Worm (Caenorhabditis elegans) whole organism, mixed stage, embryonic: Measurements from ENCODE around the gene twk-44.

Experiments
- cnd-1 ChIP-seq: fragments of 200-800 bp; sonication (Bioruptor generic); optimal IDR thresholded peaks from 2 replicates; lab custom pipeline; 2018; ENCODE audit warnings: mild to moderate bottlenecking, missing genetic modification characterization, missing compliant biosample characterization
- pha-4 ChIP-seq: fragments of 150-350 bp; optimal IDR thresholded peaks from 2 replicates; lab custom pipeline; 2018; ENCODE audit warnings: missing biosample characterization, missing genetic modification reagents, missing genetic modification characterization
- sem-2 ChIP-seq: fragments of 200-800 bp; sonication (Bioruptor generic); optimal IDR thresholded peaks from 2 replicates; lab custom pipeline; 2018; ENCODE audit warnings: mild to moderate bottlenecking, missing genetic modification characterization, missing compliant biosample characterization
- unc-39 ChIP-seq: fragments of 150-350 bp; optimal IDR thresholded peaks from 2 replicates; lab custom pipeline; 2014; ENCODE audit warnings: missing biosample characterization, missing genetic modification characterization
- unc-62 ChIP-seq: fragments of 150-350 bp; optimal IDR thresholded peaks from 2 replicates; lab custom pipeline; 2014; ENCODE audit warnings: missing biosample characterization, missing genetic modification reagents, missing genetic modification characterization
- ztf-11 ChIP-seq: fragments of 150-350 bp; optimal IDR thresholded peaks from 2 replicates; lab custom pipeline; 2014; ENCODE audit warnings: missing biosample characterization, missing genetic modification characterization

DNA sequence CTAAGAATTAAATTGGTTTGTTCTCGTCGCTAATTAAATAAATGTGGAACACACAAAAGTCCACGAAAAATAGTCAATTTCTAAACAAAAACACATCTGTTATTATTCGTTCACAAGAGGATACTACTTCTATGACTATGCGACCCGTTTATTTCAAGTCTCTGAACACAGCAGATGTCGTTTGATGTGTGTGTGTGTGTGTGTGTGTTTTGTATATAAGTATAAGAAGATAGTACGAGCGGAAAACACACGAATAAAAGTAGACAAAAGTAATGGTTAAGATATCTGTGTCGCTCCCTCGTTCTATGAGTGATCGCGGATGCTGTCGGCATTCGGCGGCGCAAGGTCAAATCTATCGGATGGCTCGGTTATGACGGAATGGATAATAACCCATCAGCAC lies 28.1 kb downstream of the twk-44 start:
- no peak for TF ChIP-seq unc-39 (tag; lab: Kevin White, UChicago)
- TF ChIP-seq sem-2 (GFP tag; lab: Kevin White, UChicago): no peak
- no peak for TF ChIP-seq pha-4 (tag; lab: Kevin White, UChicago)
- no peak for TF ChIP-seq ztf-11 (tag; lab: Kevin White, UChicago)
- TF ChIP-seq unc-62 (GFP tag; lab: Kevin White, UChicago): no peak
- TF ChIP-seq cnd-1 (tag; lab: Kevin White, UChicago): no peak
